Worm (Caenorhabditis elegans) whole organism, L1 larva: Measurements from ENCODE around the gene M04B2.7.

Experiments used
- C04F5.9 ChIP-seq: sonication (generic microtip); optimal IDR thresholded peaks from 2 replicates; lab custom pipeline; 2016; ENCODE audit warnings: missing genetic modification characterization, missing compliant biosample characterization
- C16A3.4 ChIP-seq: fragments of 150-350 bp; optimal IDR thresholded peaks from 2 replicates; lab custom pipeline; 2014; ENCODE audit warnings: missing biosample characterization, missing genetic modification characterization
- ama-1 ChIP-seq: fragments of 150-350 bp; optimal IDR thresholded peaks from 2 replicates; lab custom pipeline; 2014
- blmp-1 ChIP-seq: fragments of 150-350 bp; optimal IDR thresholded peaks from 2 replicates; lab custom pipeline; 2014; ENCODE audit warnings: missing biosample characterization, missing genetic modification characterization
- ceh-63 ChIP-seq: fragments of 200-800 bp; sonication (Bioruptor generic); optimal IDR thresholded peaks from 2 replicates; lab custom pipeline; 2018; ENCODE audit warnings: mild to moderate bottlenecking, missing genetic modification characterization, missing compliant biosample characterization
- ceh-82 ChIP-seq, 3 experiments: fragments of 150-350 bp in 1 of 3; sonication (generic microtip) in 2 of 3; optimal IDR thresholded peaks; 2 replicates each; lab custom pipeline; 2014 to 2017; ENCODE audit warnings: missing biosample characterization in 3 of 3, missing genetic modification characterization in 3 of 3
- ceh-90 ChIP-seq: sonication (generic microtip); optimal IDR thresholded peaks from 2 replicates; lab custom pipeline; 2016; ENCODE audit warnings: missing genetic modification characterization, missing compliant biosample characterization
- dpl-1 ChIP-seq, 3 experiments: fragments of 150-350 bp in 2 of 3; sonication (generic microtip) in 1 of 3; optimal IDR thresholded peaks; 2 replicates each; lab custom pipeline; 2014 to 2017; ENCODE audit warnings: missing biosample characterization in 3 of 3, missing genetic modification characterization in 3 of 3, missing genetic modification reagents in 3 of 3
- dsc-1 ChIP-seq: sonication (generic microtip); optimal IDR thresholded peaks from 2 replicates; lab custom pipeline; 2016; ENCODE audit warnings: mild to moderate bottlenecking, missing genetic modification characterization, missing compliant biosample characterization
- efl-3 ChIP-seq: fragments of 200-800 bp; sonication (Bioruptor generic); optimal IDR thresholded peaks from 2 replicates; lab custom pipeline; 2018; ENCODE audit warnings: mild to moderate bottlenecking, missing genetic modification characterization, missing compliant biosample characterization
- elt-2 ChIP-seq: sonication (generic microtip); optimal IDR thresholded peaks from 2 replicates; lab custom pipeline; 2016; ENCODE audit warnings: missing genetic modification characterization, mild to moderate bottlenecking, inconsistent platforms, missing compliant biosample characterization, missing genetic modification reagents
- elt-3 ChIP-seq, 6 experiments: fragments of 150-350 bp in 1 of 6; sonication (generic microtip); optimal IDR thresholded peaks; 2 replicates each; lab custom pipeline; 2017 to 2018; ENCODE audit warnings: missing biosample characterization in 6 of 6, missing genetic modification characterization in 6 of 6, inconsistent platforms in 1 of 6
- fkh-8 ChIP-seq: sonication (generic microtip); optimal IDR thresholded peaks from 2 replicates; lab custom pipeline; 2016; ENCODE audit warnings: mild to moderate bottlenecking, missing genetic modification characterization, missing compliant biosample characterization
- fos-1 ChIP-seq: fragments of 150-350 bp; optimal IDR thresholded peaks from 2 replicates; lab custom pipeline; 2014; ENCODE audit warnings: missing biosample characterization, missing genetic modification characterization
- grh-1 ChIP-seq: fragments of 200-800 bp; sonication (Bioruptor generic); IDR thresholded peaks from 2 replicates; pipeline ENCODE4 v1.3.6; 2022; ENCODE audit warnings: missing genetic modification reagents, missing genetic modification characterization, missing compliant biosample characterization
- hlh-4 ChIP-seq: sonication (generic microtip); optimal IDR thresholded peaks from 2 replicates; lab custom pipeline; 2016; ENCODE audit warnings: mild to moderate bottlenecking, missing genetic modification characterization, missing compliant biosample characterization
- irx-1 ChIP-seq: sonication (generic microtip); optimal IDR thresholded peaks from 2 replicates; lab custom pipeline; 2016; ENCODE audit warnings: missing genetic modification characterization, missing compliant biosample characterization
- jun-1 ChIP-seq: fragments of 150-350 bp; optimal IDR thresholded peaks from 2 replicates; lab custom pipeline; 2014; ENCODE audit warnings: missing biosample characterization, missing genetic modification reagents, missing genetic modification characterization
- lin-13 ChIP-seq: fragments of 150-350 bp; optimal IDR thresholded peaks from 2 replicates; lab custom pipeline; 2014; ENCODE audit warnings: missing biosample characterization, missing genetic modification reagents, missing genetic modification characterization
- lin-14 ChIP-seq: fragments of 200-800 bp; sonication (Bioruptor generic); optimal IDR thresholded peaks from 2 replicates; lab custom pipeline; 2018; ENCODE audit warnings: mild to moderate bottlenecking, missing genetic modification characterization, moderate library complexity, missing compliant biosample characterization
- lin-35 ChIP-seq, 2 experiments: fragments of 150-350 bp; optimal IDR thresholded peaks; 2 replicates each; lab custom pipeline; 2014; ENCODE audit warnings: missing biosample characterization in 2 of 2, missing genetic modification characterization in 2 of 2, missing genetic modification reagents in 2 of 2
- lin-39 ChIP-seq: fragments of 150-350 bp; optimal IDR thresholded peaks from 2 replicates; lab custom pipeline; 2014; ENCODE audit warnings: missing biosample characterization, missing genetic modification reagents, missing genetic modification characterization
- lsy-2 ChIP-seq, 2 experiments: fragments of 150-350 bp; optimal IDR thresholded peaks; 2 replicates each; lab custom pipeline; 2014; ENCODE audit warnings: missing biosample characterization in 2 of 2, missing genetic modification characterization in 2 of 2
- mab-9 ChIP-seq: fragments of 200-800 bp; sonication (Bioruptor generic); IDR thresholded peaks from 2 replicates; pipeline ENCODE4 v1.3.6; 2022; ENCODE audit warnings: missing genetic modification reagents, missing genetic modification characterization, missing compliant biosample characterization
- nhr-11 ChIP-seq: fragments of 150-350 bp; optimal IDR thresholded peaks from 2 replicates; lab custom pipeline; 2014; ENCODE audit warnings: missing biosample characterization, missing genetic modification characterization
- nhr-19 ChIP-seq: fragments of 200-800 bp; sonication (Bioruptor generic); conservative IDR thresholded peaks from 2 replicates; pipeline ENCODE4 v1.3.6; 2022; ENCODE audit warnings: missing genetic modification characterization, missing compliant biosample characterization
- nhr-20 ChIP-seq: sonication (generic microtip); optimal IDR thresholded peaks from 2 replicates; lab custom pipeline; 2016; ENCODE audit warnings: mild to moderate bottlenecking, missing genetic modification characterization, missing compliant biosample characterization
- nhr-28 ChIP-seq: fragments of 150-350 bp; optimal IDR thresholded peaks from 2 replicates; lab custom pipeline; 2014; ENCODE audit warnings: missing biosample characterization, missing genetic modification characterization
- nhr-76 ChIP-seq: sonication (generic microtip); optimal IDR thresholded peaks from 2 replicates; lab custom pipeline; 2017; ENCODE audit warnings: missing biosample characterization, missing genetic modification characterization
- nhr-77 ChIP-seq: fragments of 150-350 bp; optimal IDR thresholded peaks from 2 replicates; lab custom pipeline; 2014; ENCODE audit warnings: missing biosample characterization, missing genetic modification characterization
- nhr-85 ChIP-seq: sonication (generic microtip); peaks from one replicate; lab custom pipeline; 2016; ENCODE audit warnings: missing genetic modification characterization, inconsistent platforms, missing compliant biosample characterization
- nhr-90 ChIP-seq: sonication (generic microtip); optimal IDR thresholded peaks from 2 replicates; lab custom pipeline; 2016; ENCODE audit warnings: mild to moderate bottlenecking, missing genetic modification characterization, missing compliant biosample characterization; ENCODE audit not compliant: poor library complexity
- pag-3 ChIP-seq: sonication (generic microtip); optimal IDR thresholded peaks from 2 replicates; lab custom pipeline; 2017; ENCODE audit warnings: missing genetic modification characterization, mild to moderate bottlenecking, missing compliant biosample characterization, antibody characterized with exemption, borderline replicate concordance; ENCODE audit not compliant: insufficient read depth
- pax-3 ChIP-seq: fragments of 200-800 bp; sonication (Bioruptor generic); optimal IDR thresholded peaks from 2 replicates; lab custom pipeline; 2018; ENCODE audit warnings: mild to moderate bottlenecking, missing genetic modification characterization, moderate library complexity, missing compliant biosample characterization
- skn-1 ChIP-seq: fragments of 150-350 bp; optimal IDR thresholded peaks from 2 replicates; lab custom pipeline; 2014; ENCODE audit warnings: missing biosample characterization, missing genetic modification characterization
- snpc-4 ChIP-seq: fragments of 150-350 bp; optimal IDR thresholded peaks from 2 replicates; lab custom pipeline; 2014; ENCODE audit warnings: missing biosample characterization, missing genetic modification characterization
- sox-4 ChIP-seq: sonication (generic microtip); optimal IDR thresholded peaks from 2 replicates; lab custom pipeline; 2016; ENCODE audit warnings: missing genetic modification characterization, missing compliant biosample characterization
- sptf-1 ChIP-seq: fragments of 150-350 bp; optimal IDR thresholded peaks from 2 replicates; lab custom pipeline; 2014; ENCODE audit warnings: missing biosample characterization, missing genetic modification characterization
- unc-62 ChIP-seq: fragments of 150-350 bp; optimal IDR thresholded peaks from 2 replicates; lab custom pipeline; 2014; ENCODE audit warnings: missing biosample characterization, missing genetic modification reagents, missing genetic modification characterization
- unc-86 ChIP-seq: sonication (generic microtip); optimal IDR thresholded peaks from 2 replicates; lab custom pipeline; 2016; ENCODE audit warnings: missing genetic modification characterization, missing compliant biosample characterization
- unc-98 ChIP-seq: fragments of 200-800 bp; sonication (Bioruptor generic); IDR thresholded peaks from 2 replicates; pipeline ENCODE4 v1.3.6; 2022; ENCODE audit warnings: missing genetic modification characterization, missing compliant biosample characterization
- vab-15 ChIP-seq: sonication (generic microtip); optimal IDR thresholded peaks from 2 replicates; lab custom pipeline; 2017; ENCODE audit warnings: missing genotype, mild to moderate bottlenecking, missing genetic modification characterization, missing compliant biosample characterization
- xbp-1 ChIP-seq: sonication (generic microtip); optimal IDR thresholded peaks from 2 replicates; lab custom pipeline; 2016; ENCODE audit warnings: missing genetic modification characterization, missing compliant biosample characterization
- zag-1 ChIP-seq: fragments of 150-350 bp; optimal IDR thresholded peaks from 2 replicates; lab custom pipeline; 2014; ENCODE audit warnings: missing biosample characterization, missing genetic modification characterization
- zip-4 ChIP-seq: fragments of 200-800 bp; sonication (Bioruptor generic); optimal IDR thresholded peaks from 2 replicates; lab custom pipeline; 2018; ENCODE audit warnings: mild to moderate bottlenecking, missing genetic modification characterization, moderate library complexity, missing compliant biosample characterization
- ztf-4 ChIP-seq: fragments of 150-350 bp; optimal IDR thresholded peaks from 2 replicates; lab custom pipeline; 2014; ENCODE audit warnings: missing biosample characterization, missing genetic modification characterization

Gene M04B2.7

ce11 chrIV:11489610-11490339 lies 58.8 kb downstream of the M04B2.7 start (continued):
- TF ChIP-seq sox-4 (tag; lab: Kevin White, UChicago) (no peak), xbp-1 (peak; percentile 13), dsc-1 (peak; percentile 22), unc-62 (GFP tag; lab: Kevin White, UChicago) (no peak), zag-1 (no peak), lin-39 (tag; lab: Kevin White, UChicago) (no peak), elt-3 (tag; optimal IDR thresholded peaks at IDR 0.05; lab: Kevin White, UChicago) (peak in 5 of 6 experiments; percentile 1 to 84 (median 64)), fos-1 (tag; lab: Kevin White, UChicago) (no peak), nhr-19 (GFP tag; lab: Robert Waterston, UW) (peak; percentile 56), snpc-4 (peak; percentile 3), nhr-77 (no peak), ceh-90 (tag; lab: Kevin White, UChicago) (no peak), jun-1 (tag; lab: Kevin White, UChicago) (peak; percentile 25), mab-9 (GFP tag; lab: Robert Waterston, UW) (no peak), dpl-1 (GFP tag; optimal IDR thresholded peaks at IDR 0.05; lab: Kevin White, UChicago) (peak in 2 of 3 experiments; percentile 15 to 18), efl-3 (GFP tag; lab: Kevin White, UChicago) (peak; percentile 3), ztf-4 (peak; percentile 74), blmp-1 (tag; lab: Kevin White, UChicago) (peak; percentile 55)
- TF ChIP-seq, all 84 proteins: peak for 30

- peak; percentile 68 for TF ChIP-seq elt-2 (tag; lab: Kevin White, UChicago)
- TF ChIP-seq C16A3.4 (tag; lab: Kevin White, UChicago): no peak
- no peak for TF ChIP-seq sptf-1
- TF ChIP-seq zip-4 (GFP tag; lab: Kevin White, UChicago): no peak
Observed at ce11 chrIV:11489077-11489476, 59.5 kb downstream of the M04B2.7 start.

ce11 chrIV:11487889-11488556 lies 60.5 kb downstream of the M04B2.7 start:
- peak; percentile 74 for TF ChIP-seq nhr-85 (tag; lab: Kevin White, UChicago)
- no peak for TF ChIP-seq unc-98 (GFP tag; lab: Robert Waterston, UW)
- no peak for TF ChIP-seq dsc-1
- TF ChIP-seq ama-1: no peak
- no peak for TF ChIP-seq lin-13 (GFP tag; lab: Kevin White, UChicago)
- TF ChIP-seq nhr-20: peak; percentile 41
- no peak for TF ChIP-seq unc-86 (tag; lab: Kevin White, UChicago)
- no peak for TF ChIP-seq C04F5.9 (tag; lab: Kevin White, UChicago)
- no peak for TF ChIP-seq pax-3 (tag; lab: Kevin White, UChicago)
- TF ChIP-seq nhr-19 (GFP tag; lab: Robert Waterston, UW): no peak
- TF ChIP-seq grh-1 (GFP tag; lab: Robert Waterston, UW): peak; percentile 44; the same call in 1 of the 2 replicates
- TF ChIP-seq nhr-11 (tag; lab: Kevin White, UChicago): no peak
- no peak for TF ChIP-seq blmp-1 (tag; lab: Kevin White, UChicago)
- no peak for TF ChIP-seq ceh-63 (GFP tag; lab: Kevin White, UChicago)
- TF ChIP-seq ceh-90 (tag; lab: Kevin White, UChicago): no peak
- TF ChIP-seq C16A3.4 (tag; lab: Kevin White, UChicago): no peak
- TF ChIP-seq irx-1 (tag; lab: Kevin White, UChicago): no peak
- TF ChIP-seq lin-14: peak; percentile 29
- no peak for TF ChIP-seq nhr-90 (tag; lab: Kevin White, UChicago)
- TF ChIP-seq lsy-2 (tag; optimal IDR thresholded peaks at IDR 0.05; lab: Kevin White, UChicago): no peak
- no peak for TF ChIP-seq nhr-76 (tag; lab: Kevin White, UChicago)
- no peak for TF ChIP-seq fkh-8 (tag; lab: Kevin White, UChicago)
- TF ChIP-seq zag-1: no peak
- peak; percentile 65 for TF ChIP-seq elt-2 (tag; lab: Kevin White, UChicago)
- TF ChIP-seq pag-3 (tag; lab: Kevin White, UChicago): no peak
- TF ChIP-seq lin-35 (GFP tag; optimal IDR thresholded peaks at IDR 0.05; lab: Kevin White, UChicago): peak in 1 of 2 experiments; percentile 48
- TF ChIP-seq snpc-4: no peak
- no peak for TF ChIP-seq xbp-1
- TF ChIP-seq efl-3 (GFP tag; lab: Kevin White, UChicago): no peak
- no peak for TF ChIP-seq ceh-82 (tag; optimal IDR thresholded peaks at IDR 0.05; lab: Kevin White, UChicago)
- TF ChIP-seq nhr-77: no peak
- no peak for TF ChIP-seq vab-15 (tag; lab: Kevin White, UChicago)
- no peak for TF ChIP-seq hlh-4 (tag; lab: Kevin White, UChicago)
- TF ChIP-seq skn-1 (tag; lab: Kevin White, UChicago): no peak
- no peak for TF ChIP-seq nhr-28 (tag; lab: Kevin White, UChicago)
